Worm (Caenorhabditis elegans) whole organism, late embryonic: ENCODE results near the gene D1005.10.

ENCODE experiments used
- ahr-1 ChIP-seq: sonication (generic microtip); optimal IDR thresholded peaks from 2 replicates; lab custom pipeline; 2016; ENCODE audit warnings: missing genetic modification characterization, missing compliant biosample characterization
- ceh-48 ChIP-seq: sonication (generic microtip); optimal IDR thresholded peaks from 2 replicates; lab custom pipeline; 2016; ENCODE audit warnings: missing genetic modification characterization, inconsistent platforms, missing compliant biosample characterization
- elt-2 ChIP-seq: sonication (generic microtip); optimal IDR thresholded peaks from 2 replicates; lab custom pipeline; 2016; ENCODE audit warnings: missing genetic modification reagents, missing genetic modification characterization, missing compliant biosample characterization
- hlh-6 ChIP-seq: sonication (generic microtip); optimal IDR thresholded peaks from 2 replicates; lab custom pipeline; 2016; ENCODE audit warnings: missing genotype, missing genetic modification characterization, missing compliant biosample characterization
- mec-3 ChIP-seq: sonication (generic microtip); optimal IDR thresholded peaks from 2 replicates; lab custom pipeline; 2016; ENCODE audit warnings: borderline replicate concordance, missing genetic modification characterization, missing compliant biosample characterization
- nhr-11 ChIP-seq: fragments of 150-350 bp; optimal IDR thresholded peaks from 2 replicates; lab custom pipeline; 2014; ENCODE audit warnings: missing biosample characterization, missing genetic modification characterization
- pha-4 ChIP-seq: fragments of 150-350 bp; optimal IDR thresholded peaks from 2 replicates; lab custom pipeline; 2018; ENCODE audit warnings: missing biosample characterization, missing genetic modification reagents, missing genetic modification characterization
- pqm-1 ChIP-seq: sonication (generic microtip); optimal IDR thresholded peaks from 2 replicates; lab custom pipeline; 2016; ENCODE audit warnings: missing genetic modification characterization, missing compliant biosample characterization
- unc-42 ChIP-seq: sonication (generic microtip); optimal IDR thresholded peaks from 2 replicates; lab custom pipeline; 2016; ENCODE audit warnings: missing genotype, missing genetic modification characterization, missing compliant biosample characterization
- unc-55 ChIP-seq: sonication (generic microtip); optimal IDR thresholded peaks from 2 replicates; lab custom pipeline; 2017; ENCODE audit warnings: missing biosample characterization, missing genetic modification reagents, missing genetic modification characterization

DNA sequence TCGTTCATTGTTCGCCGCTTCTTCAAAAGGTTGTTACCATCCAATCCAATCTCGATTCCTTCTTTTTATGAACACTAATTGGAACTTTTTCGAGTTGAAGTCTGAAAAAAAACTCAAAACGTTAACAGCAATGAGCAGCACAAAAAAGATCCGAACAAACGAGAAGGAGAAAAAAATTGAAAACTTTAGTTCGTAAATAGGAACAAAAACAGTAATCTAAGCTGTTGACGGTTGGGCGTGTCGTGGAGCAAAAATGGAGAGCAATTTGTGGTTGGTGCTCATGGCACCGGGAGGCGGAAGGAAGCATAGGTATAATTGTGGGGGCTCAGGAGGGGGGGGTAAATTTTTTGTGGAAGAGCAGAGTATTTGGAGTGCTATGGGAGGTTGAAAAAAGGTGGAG is 35.4 kb upstream of the D1005.10 start, which contains the start of gene toca-1:
- TF ChIP-seq hlh-6 (tag; lab: Kevin White, UChicago) (no peak), pqm-1 (tag; lab: Kevin White, UChicago) (no peak), nhr-11 (tag; lab: Kevin White, UChicago) (no peak), unc-42 (tag; lab: Kevin White, UChicago) (no peak), ahr-1 (tag; lab: Kevin White, UChicago) (no peak), elt-2 (tag; lab: Kevin White, UChicago) (no peak), pha-4 (tag; lab: Kevin White, UChicago) (no peak), ceh-48 (tag; lab: Kevin White, UChicago) (no peak), unc-55 (GFP tag; lab: Kevin White, UChicago) (no peak), mec-3 (no peak)
